Worm (Caenorhabditis elegans) whole organism, L1 larva: ENCODE measurements around the gene Y43F8B.10.

ENCODE experiments used
- F16B12.6 ChIP-seq: fragments of 150-350 bp; optimal IDR thresholded peaks from 2 replicates; lab custom pipeline; 2014; ENCODE audit warnings: missing biosample characterization, missing genetic modification characterization
- ama-1 ChIP-seq: fragments of 150-350 bp; optimal IDR thresholded peaks from 2 replicates; lab custom pipeline; 2014
- ceh-82 ChIP-seq, 3 experiments: fragments of 150-350 bp in 1 of 3; sonication (generic microtip) in 2 of 3; optimal IDR thresholded peaks; 2 replicates each; lab custom pipeline; 2014 to 2017; ENCODE audit warnings: missing biosample characterization in 3 of 3, missing genetic modification characterization in 3 of 3
- fkh-10 ChIP-seq: sonication (generic microtip); optimal IDR thresholded peaks from 2 replicates; lab custom pipeline; 2017; ENCODE audit warnings: missing biosample characterization, missing genetic modification reagents, missing genetic modification characterization
- grh-1 ChIP-seq: fragments of 200-800 bp; sonication (Bioruptor generic); IDR thresholded peaks from 2 replicates; pipeline ENCODE4 v1.3.6; 2022; ENCODE audit warnings: missing genetic modification reagents, missing genetic modification characterization, missing compliant biosample characterization
- lin-13 ChIP-seq: fragments of 150-350 bp; optimal IDR thresholded peaks from 2 replicates; lab custom pipeline; 2014; ENCODE audit warnings: missing biosample characterization, missing genetic modification reagents, missing genetic modification characterization
- lin-39 ChIP-seq: fragments of 150-350 bp; optimal IDR thresholded peaks from 2 replicates; lab custom pipeline; 2014; ENCODE audit warnings: missing biosample characterization, missing genetic modification reagents, missing genetic modification characterization
- tbx-2 ChIP-seq: sonication (generic microtip); optimal IDR thresholded peaks from 2 replicates; lab custom pipeline; 2016; ENCODE audit warnings: missing genetic modification characterization, missing compliant biosample characterization
- unc-30 ChIP-seq: sonication (generic microtip); optimal IDR thresholded peaks from 2 replicates; lab custom pipeline; 2017; ENCODE audit warnings: missing biosample characterization, missing genetic modification characterization

ce11 chrV:19445442-19445841 is 28.8 kb upstream of the Y43F8B.10 start, which contains the start of gene M04C3.1:
- no peak for TF ChIP-seq ceh-82 (tag; optimal IDR thresholded peaks at IDR 0.05; lab: Kevin White, UChicago)
- TF ChIP-seq lin-13, result no peak
- TF ChIP-seq unc-30 (tag; lab: Kevin White, UChicago), result no peak
- no peak for TF ChIP-seq lin-39 (tag; lab: Kevin White, UChicago)
- TF ChIP-seq ama-1 (lab: Kevin White, UChicago), result no peak
- TF ChIP-seq grh-1 (GFP tag; lab: Robert Waterston, UW), result no peak
- TF ChIP-seq fkh-10 (GFP tag; lab: Kevin White, UChicago), result no peak
- no peak for TF ChIP-seq F16B12.6
- no peak for TF ChIP-seq tbx-2 (tag; lab: Kevin White, UChicago)
